Worm (Caenorhabditis elegans): ENCODE measurements around the gene B0035.13.

The B0035.13 gene

DNA sequence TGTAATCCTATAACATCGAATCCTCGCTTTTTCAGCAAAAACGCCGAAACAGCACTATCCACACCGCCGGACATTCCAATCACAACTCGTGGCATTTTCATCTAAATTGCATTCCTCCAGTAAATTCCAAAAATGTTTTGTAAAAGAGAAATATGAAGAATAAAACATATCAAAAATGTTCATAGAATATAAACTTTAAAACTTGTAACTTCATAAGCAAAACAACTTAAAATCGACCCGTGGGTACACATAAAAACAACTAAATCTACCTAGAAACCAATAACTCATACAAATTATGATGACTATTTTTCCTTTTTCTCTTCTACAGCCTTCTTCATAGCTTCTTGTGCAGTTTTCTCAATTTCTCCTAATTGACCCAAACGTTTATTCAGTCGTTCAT, 9.7 kb downstream of the B0035.13 start, which contains the start of gene mttu-1:
Gene mttu-1, minus strand, starts transcription at position 101 of the 400 bp plus-strand sequence.
- no peak for TF ChIP-seq swsn-7 (tag; optimal IDR thresholded peaks at IDR 0.05)
- no peak for TF ChIP-seq fkh-8 (tag; optimal IDR thresholded peaks at IDR 0.05)
- TF ChIP-seq jun-1 (tag; optimal IDR thresholded peaks at IDR 0.05) = no peak
- TF ChIP-seq ces-1 (GFP tag; optimal IDR thresholded peaks at IDR 0.05) = no peak
- TF ChIP-seq lin-35 (GFP tag; optimal IDR thresholded peaks at IDR 0.05) = no peak
- no peak for TF ChIP-seq zag-1 (tag; optimal IDR thresholded peaks at IDR 0.05)
- TF ChIP-seq ceh-88 (GFP tag; IDR thresholded peaks at IDR 0.05) = no peak
- TF ChIP-seq nhr-47 (tag; optimal IDR thresholded peaks at IDR 0.05) = no peak
- TF ChIP-seq fkh-4 (tag; optimal IDR thresholded peaks at IDR 0.05; ENCODE audit: borderline replicate concordance) = no peak
- no peak for TF ChIP-seq efl-3 (GFP tag; optimal IDR thresholded peaks at IDR 0.05)
- TF ChIP-seq fos-1 (tag; optimal IDR thresholded peaks at IDR 0.05) = no peak
- no peak for TF ChIP-seq fkh-10 (GFP tag; optimal IDR thresholded peaks at IDR 0.05)
- no peak for TF ChIP-seq nhr-71 (tag; optimal IDR thresholded peaks at IDR 0.05)
- TF ChIP-seq lin-15B (tag; optimal IDR thresholded peaks at IDR 0.05) = no peak
- TF ChIP-seq nhr-85 (tag) = no peak

DNA sequence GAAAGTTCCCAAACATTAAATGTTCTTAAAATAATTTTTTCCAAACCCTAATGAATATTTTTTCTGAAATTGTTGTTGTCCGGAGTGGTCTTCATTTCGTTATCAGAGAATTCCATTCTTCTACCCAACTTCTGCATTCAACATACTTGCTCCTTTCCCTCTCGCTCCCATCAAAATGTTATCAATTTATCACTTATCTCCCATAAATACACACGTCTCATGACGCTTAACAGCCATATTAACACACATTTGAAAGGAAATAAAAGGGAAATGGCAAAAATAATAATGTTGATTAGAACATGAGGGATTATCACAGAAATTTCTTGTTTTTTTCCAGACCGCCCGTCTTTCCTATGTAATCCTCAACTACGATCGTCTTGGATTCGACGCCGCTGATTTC, 17.6 kb downstream of the B0035.13 start:
- TF ChIP-seq pqm-1 (tag; optimal IDR thresholded peaks at IDR 0.05) = peak; percentile 83
- TF ChIP-seq elt-2 (tag; optimal IDR thresholded peaks at IDR 0.05) = peak; percentile 91
- no peak for TF ChIP-seq ceh-63 (GFP tag; optimal IDR thresholded peaks at IDR 0.05)
- TF ChIP-seq egl-13 (tag; optimal IDR thresholded peaks at IDR 0.05) = no peak
- peak in 1 of 2 experiments; percentile 46 for TF ChIP-seq lin-35 (GFP tag; optimal IDR thresholded peaks at IDR 0.05)
- peak; percentile 6 for TF ChIP-seq lin-14 (GFP tag; optimal IDR thresholded peaks at IDR 0.05)

DNA sequence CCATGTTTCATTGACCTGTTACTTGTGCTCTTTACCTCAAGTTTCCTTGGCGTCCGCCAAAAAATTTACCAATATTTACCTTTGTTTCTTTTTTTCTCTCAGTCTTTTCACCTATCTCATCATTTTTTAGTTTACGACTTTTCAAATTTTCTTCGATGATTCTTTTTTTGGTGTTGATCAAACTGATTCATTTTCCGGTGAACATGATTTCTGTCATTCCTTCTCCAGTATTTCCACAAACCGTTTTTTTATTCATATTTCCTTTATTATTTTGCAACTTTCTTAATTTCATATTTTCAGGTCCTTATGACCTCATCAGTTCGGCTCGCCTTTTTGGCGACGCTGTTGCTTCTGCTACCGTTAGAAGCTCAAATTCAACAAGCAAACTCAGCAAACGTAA, 19.0 kb downstream of the B0035.13 start, which contains the start of gene F54D1.6:
Gene F54D1.6, plus strand, starts transcription at position 301 of the 400 bp plus-strand sequence.
- TF ChIP-seq efl-1 (optimal IDR thresholded peaks at IDR 0.05) = no peak
- peak in 1 of 2 experiments; percentile 58 for TF ChIP-seq efl-1 (GFP tag; optimal IDR thresholded peaks at IDR 0.05 in 1 of 2)
- no peak for TF ChIP-seq ceh-90 (tag; optimal IDR thresholded peaks at IDR 0.05)

ce11 chrIV:11286112-11286511, 20.4 kb downstream of the B0035.13 start:
- TF ChIP-seq efl-1 (optimal IDR thresholded peaks at IDR 0.05) = no peak
- peak in 1 of 2 experiments; percentile 55 for TF ChIP-seq efl-1 (GFP tag; optimal IDR thresholded peaks at IDR 0.05 in 1 of 2)
- no peak for TF ChIP-seq unc-98 (GFP tag; IDR thresholded peaks at IDR 0.05)
- TF ChIP-seq elt-2 (tag; optimal IDR thresholded peaks at IDR 0.05) = peak; percentile 3
- no peak for TF ChIP-seq rnt-1 (tag; optimal IDR thresholded peaks at IDR 0.05)

DNA sequence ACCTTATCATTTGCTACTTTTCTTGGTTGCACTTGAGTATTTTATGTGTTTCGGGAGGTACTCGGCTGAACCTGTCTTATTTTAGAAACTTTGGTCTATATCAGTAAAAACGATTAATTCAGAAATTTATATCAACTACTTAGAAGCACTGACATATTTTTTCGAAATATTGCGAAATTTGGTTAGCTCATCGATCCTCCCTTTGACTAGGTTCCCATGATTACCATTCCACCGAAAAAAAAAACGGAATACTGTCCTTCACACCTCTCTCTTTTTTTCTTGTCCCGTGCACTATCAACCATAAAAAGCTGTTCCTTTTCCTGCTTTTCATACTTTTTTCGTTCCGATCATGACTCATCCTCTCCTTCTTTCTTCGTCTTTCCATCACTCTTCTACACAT, 21.3 kb downstream of the B0035.13 start:
- TF ChIP-seq alr-1 (tag; optimal IDR thresholded peaks at IDR 0.05; ENCODE audit: borderline replicate concordance) (no peak), mef-2 (tag; optimal IDR thresholded peaks at IDR 0.05) (no peak), aha-1 (tag; optimal IDR thresholded peaks at IDR 0.05) (no peak), ceh-88 (GFP tag; IDR thresholded peaks at IDR 0.05) (no peak), lin-14 (GFP tag; optimal IDR thresholded peaks at IDR 0.05) (no peak), ets-5 (GFP tag; IDR thresholded peaks at IDR 0.05) (no peak), ztf-4 (tag; optimal IDR thresholded peaks at IDR 0.05) (no peak), unc-62 (GFP tag; optimal IDR thresholded peaks at IDR 0.05) (no peak), nhr-19 (GFP tag; conservative IDR thresholded peaks at IDR 0.05) (no peak)

- TF ChIP-seq lin-14 (GFP tag; optimal IDR thresholded peaks at IDR 0.05) (no peak), aha-1 (tag; optimal IDR thresholded peaks at IDR 0.05) (no peak), hlh-4 (tag; optimal IDR thresholded peaks at IDR 0.05) (no peak), nhr-85 (tag) (no peak), mdl-1 (tag; optimal IDR thresholded peaks at IDR 0.05) (peak in 1 of 2 experiments; percentile 25), tbx-2 (tag; optimal IDR thresholded peaks at IDR 0.05) (peak; percentile 63), lir-3 (tag; optimal IDR thresholded peaks at IDR 0.05; ENCODE audit: poor library complexity) (no peak), elt-2 (tag; optimal IDR thresholded peaks at IDR 0.05) (peak; percentile 85), nhr-77 (tag; optimal IDR thresholded peaks at IDR 0.05) (peak; percentile 76), nhr-90 (tag; optimal IDR thresholded peaks at IDR 0.05; ENCODE audit: poor library complexity) (peak; percentile 50), sup-37 (GFP tag; optimal IDR thresholded peaks at IDR 0.05) (peak; percentile 6), Y116A8C.19 (tag; optimal IDR thresholded peaks at IDR 0.05; ENCODE audit: borderline replicate concordance) (no peak), lsy-2 (tag; optimal IDR thresholded peaks at IDR 0.05) (peak in 1 of 2 experiments; percentile 20), efl-1 (optimal IDR thresholded peaks at IDR 0.05) (peak in 1 of 2 experiments; percentile 13), efl-1 (GFP tag; optimal IDR thresholded peaks at IDR 0.05 in 1 of 2) (peak in 1 of 2 experiments; percentile 89), jun-1 (tag; optimal IDR thresholded peaks at IDR 0.05) (peak; percentile 46), pqm-1 (tag; optimal IDR thresholded peaks at IDR 0.05) (peak; percentile 28), ceh-82 (tag; optimal IDR thresholded peaks at IDR 0.05) (peak in 1 of 3 experiments; percentile 1), nhr-19 (GFP tag; conservative IDR thresholded peaks at IDR 0.05) (no peak; the same call in 1 of the 2 replicates)
Observed at ce11 chrIV:11284102-11284531, 22.4 kb downstream of the B0035.13 start.
